Fruit fly (Drosophila melanogaster) whole organism, adult: ENCODE measurements around the gene CG4218.

Experiments used
- CG11617 ChIP-seq: fragments of 200-800 bp; sonication (Bioruptor generic); optimal IDR thresholded peaks from 2 replicates; lab custom pipeline; 2017; ENCODE audit warnings: mild to moderate bottlenecking, missing biosample characterization, missing genetic modification reagents, missing genetic modification characterization
- CG12768 ChIP-seq: fragments of 200-800 bp; sonication (Bioruptor generic); optimal IDR thresholded peaks from 2 replicates; lab custom pipeline; 2017; ENCODE audit warnings: missing biosample characterization, missing genetic modification characterization, mild to moderate bottlenecking, moderate library complexity, missing genetic modification reagents
- CG14711 ChIP-seq: fragments of 200-800 bp; sonication (Bioruptor generic); optimal IDR thresholded peaks from 2 replicates; lab custom pipeline; 2018; ENCODE audit warnings: missing biosample characterization, mild to moderate bottlenecking, missing genetic modification characterization, moderate library complexity
- CG1620 ChIP-seq: fragments of 200-800 bp; sonication (Bioruptor generic); optimal IDR thresholded peaks from 2 replicates; lab custom pipeline; 2016; ENCODE audit warnings: missing biosample characterization, missing genetic modification characterization
- CG33017 ChIP-seq: fragments of 200-800 bp; sonication (Bioruptor generic); optimal IDR thresholded peaks from 2 replicates; lab custom pipeline; 2018; ENCODE audit warnings: missing biosample characterization, mild to moderate bottlenecking, missing genetic modification characterization, moderate library complexity
- CG5204 ChIP-seq: fragments of 200-800 bp; sonication (Bioruptor generic); optimal IDR thresholded peaks from 2 replicates; lab custom pipeline; 2016; ENCODE audit warnings: missing biosample characterization, missing genetic modification characterization
- CG7045 ChIP-seq: fragments of 200-800 bp; sonication (Bioruptor generic); optimal IDR thresholded peaks from 2 replicates; lab custom pipeline; 2017; ENCODE audit warnings: missing biosample characterization, mild to moderate bottlenecking, missing genetic modification characterization
- CG7101 ChIP-seq: fragments of 200-800 bp; sonication (Bioruptor generic); optimal IDR thresholded peaks from 2 replicates; lab custom pipeline; 2018; ENCODE audit warnings: missing biosample characterization, mild to moderate bottlenecking, missing genetic modification characterization, moderate library complexity
- Clk ChIP-seq: fragments of 200-800 bp; sonication (Bioruptor generic); optimal IDR thresholded peaks from 2 replicates; lab custom pipeline; 2017; ENCODE audit warnings: missing biosample characterization, missing genetic modification characterization
- Crg-1 ChIP-seq: fragments of 200-800 bp; sonication (Bioruptor generic); optimal IDR thresholded peaks from 2 replicates; lab custom pipeline; 2016; ENCODE audit warnings: missing biosample characterization, missing genetic modification characterization
- Hr96 ChIP-seq: fragments of 200-800 bp; sonication (Bioruptor generic); optimal IDR thresholded peaks from 2 replicates; lab custom pipeline; 2016; ENCODE audit warnings: missing biosample characterization, missing genetic modification characterization
- Mnt ChIP-seq: fragments of 200-800 bp; sonication (Bioruptor generic); optimal IDR thresholded peaks from 2 replicates; lab custom pipeline; 2016; ENCODE audit warnings: missing biosample characterization, mild to moderate bottlenecking, missing genetic modification characterization
- bab1 ChIP-seq: fragments of 200-800 bp; sonication (Bioruptor generic); optimal IDR thresholded peaks from 3 replicates; lab custom pipeline; 2019; ENCODE audit warnings: missing biosample characterization, mild to moderate bottlenecking, missing genetic modification characterization, moderate library complexity
- cic ChIP-seq: fragments of 200-800 bp; sonication (Bioruptor generic); optimal IDR thresholded peaks from 2 replicates; lab custom pipeline; 2017; ENCODE audit warnings: missing biosample characterization, mild to moderate bottlenecking, missing genetic modification characterization, moderate library complexity
- cnc ChIP-seq, 2 experiments: fragments of >200 bp; optimal IDR thresholded peaks; 2 replicates each; lab custom pipeline; 2017
- kay ChIP-seq: fragments of 200-800 bp; sonication (Bioruptor generic); peaks from one replicate; lab custom pipeline; 2016; ENCODE audit warnings: missing biosample characterization, missing genetic modification characterization, borderline replicate concordance
- ovo ChIP-seq: fragments of 200-800 bp; sonication (Bioruptor generic); optimal IDR thresholded peaks from 2 replicates; lab custom pipeline; 2016; ENCODE audit warnings: missing biosample characterization, missing genetic modification characterization
- pad ChIP-seq: fragments of 200-800 bp; sonication (Bioruptor generic); optimal IDR thresholded peaks from 3 replicates; lab custom pipeline; 2017; ENCODE audit warnings: missing biosample characterization, missing genetic modification characterization, mild to moderate bottlenecking, moderate library complexity, missing genetic modification reagents
- tj ChIP-seq: fragments of 200-800 bp; sonication (Bioruptor generic); optimal IDR thresholded peaks from 3 replicates; lab custom pipeline; 2017; ENCODE audit warnings: missing biosample characterization, mild to moderate bottlenecking, missing genetic modification characterization, moderate library complexity
- toe ChIP-seq: fragments of 200-800 bp; sonication (Bioruptor generic); optimal IDR thresholded peaks from 2 replicates; lab custom pipeline; 2016; ENCODE audit warnings: missing biosample characterization, missing genetic modification characterization

Gene CG4218

DNA sequence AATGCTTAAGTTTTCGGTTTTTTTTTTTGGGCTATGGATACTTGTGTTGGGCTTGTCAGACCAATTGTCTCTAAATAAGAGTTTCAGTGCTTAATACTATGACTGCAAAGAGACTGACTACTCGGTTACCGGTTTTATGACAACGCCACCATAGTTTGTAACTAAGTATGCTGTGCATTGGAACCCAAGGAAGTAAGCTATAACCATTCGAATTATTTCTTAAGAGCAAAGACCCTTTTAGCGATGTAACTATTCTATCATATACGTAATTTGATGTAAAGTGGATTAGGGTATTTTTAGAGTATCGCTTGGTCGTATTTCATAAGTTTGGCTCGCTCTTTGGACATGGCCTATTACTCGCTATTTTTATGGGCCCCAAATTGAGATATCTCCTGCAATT is at the start of gene CG4218:
Gene CG4218 (minus strand): TSS at position 101 of the 400 bp plus-strand sequence.
- TF ChIP-seq CG5204 (GFP tag; lab: Kevin White, UChicago) (no peak), CG7101 (no peak), pad (GFP tag; lab: Kevin White, UChicago) (no peak), cic (GFP tag; lab: Kevin White, UChicago) (no peak), kay (GFP tag; lab: Kevin White, UChicago) (no peak)

DNA sequence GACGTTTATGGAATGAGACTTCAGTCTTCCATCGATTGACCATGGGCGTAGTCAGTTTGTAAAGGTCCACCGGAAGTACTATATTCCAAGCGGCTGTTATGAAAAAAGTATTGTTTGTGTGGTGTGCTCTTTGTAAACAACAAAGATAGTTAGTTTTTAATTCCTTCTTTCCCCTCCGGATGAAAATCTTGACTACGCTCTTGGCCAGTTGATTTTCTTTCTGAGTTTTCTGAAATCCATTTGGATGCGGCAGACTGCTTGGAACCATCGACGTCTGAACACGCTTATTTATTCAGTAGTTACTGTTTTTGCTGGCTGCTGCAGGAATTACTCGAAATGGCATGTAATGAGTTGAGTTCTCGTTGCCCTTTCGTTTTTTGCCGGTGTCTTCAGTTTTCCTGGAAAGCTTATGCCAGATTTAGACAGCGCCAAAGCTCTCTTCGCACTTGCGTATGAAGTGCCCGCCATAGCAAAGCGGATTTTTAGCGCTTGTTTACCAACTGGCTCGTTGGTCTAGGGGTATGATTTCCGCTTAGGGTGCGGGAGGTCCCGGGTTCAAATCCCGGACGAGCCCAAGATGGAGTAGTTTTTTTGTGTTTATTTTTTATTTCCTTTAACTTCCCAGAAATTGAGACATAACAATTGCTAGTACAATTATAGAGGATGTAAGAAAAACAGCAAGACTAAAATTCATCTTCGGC is 49.6 kb upstream of the CG4218 start:
- no peak for TF ChIP-seq CG5204 (GFP tag; lab: Kevin White, UChicago)
- TF ChIP-seq Hr96 = no peak
- no peak for TF ChIP-seq CG11617
- no peak for TF ChIP-seq CG7045 (GFP tag; lab: Kevin White, UChicago)
- TF ChIP-seq CG33017 = no peak
- no peak for TF ChIP-seq Clk
- no peak for TF ChIP-seq CG14711 (tag; lab: Kevin White, UChicago)
- no peak for TF ChIP-seq CG7101
- TF ChIP-seq tj (GFP tag; lab: Kevin White, UChicago) = no peak
- no peak for TF ChIP-seq ovo (GFP tag; lab: Kevin White, UChicago)
- TF ChIP-seq bab1 = no peak
- TF ChIP-seq cnc (optimal IDR thresholded peaks at IDR 0.05; lab: Kevin White, UChicago) = no peak
- no peak for TF ChIP-seq Mnt

dm6 chr2L:14588615-14589247 is 39.8 kb upstream of the CG4218 start:
- TF ChIP-seq Hr96 (no peak), CG5204 (GFP tag; lab: Kevin White, UChicago) (no peak), CG7101 (no peak), CG7045 (GFP tag; lab: Kevin White, UChicago) (no peak), CG1620 (no peak), CG14711 (tag; lab: Kevin White, UChicago) (no peak), Clk (no peak), Mnt (no peak), toe (GFP tag; lab: Kevin White, UChicago) (no peak), kay (GFP tag; lab: Kevin White, UChicago) (no peak), bab1 (no peak), Crg-1 (GFP tag; lab: Kevin White, UChicago) (no peak), cnc (optimal IDR thresholded peaks at IDR 0.05; lab: Kevin White, UChicago) (no peak), pad (GFP tag; lab: Kevin White, UChicago) (no peak), ovo (GFP tag; lab: Kevin White, UChicago) (no peak), CG12768 (GFP tag; lab: Kevin White, UChicago) (no peak), CG33017 (no peak), CG11617 (no peak)

DNA sequence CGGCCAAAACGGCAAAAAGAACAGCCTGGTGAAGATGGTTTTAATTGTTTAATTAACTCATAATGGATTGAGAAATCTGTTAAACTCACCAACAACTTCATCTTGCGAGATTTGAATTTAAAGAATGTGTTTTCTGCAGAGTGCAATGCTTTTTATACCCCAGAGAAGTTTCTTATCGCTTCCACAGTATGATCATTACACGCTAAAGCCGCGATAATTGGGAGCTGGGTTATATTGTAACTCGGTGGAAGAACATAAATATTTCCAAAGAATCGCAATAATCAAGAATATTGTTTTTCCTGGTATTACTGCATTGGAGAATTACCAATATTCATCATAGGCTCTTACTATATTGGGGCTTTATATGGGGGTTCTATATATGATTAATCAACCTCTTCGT is 39.2 kb upstream of the CG4218 start, which contains the start of gene CG42680:
Gene CG42680 (minus strand): TSS at position 101 of the 400 bp plus-strand sequence.
- TF ChIP-seq ovo (GFP tag; lab: Kevin White, UChicago) (no peak), CG5204 (GFP tag; lab: Kevin White, UChicago) (no peak), CG14711 (tag; lab: Kevin White, UChicago) (no peak), CG7101 (no peak), Mnt (no peak), tj (GFP tag; lab: Kevin White, UChicago) (no peak), CG33017 (no peak), Hr96 (no peak), Crg-1 (GFP tag; lab: Kevin White, UChicago) (no peak), Clk (no peak), toe (GFP tag; lab: Kevin White, UChicago) (no peak)

DNA sequence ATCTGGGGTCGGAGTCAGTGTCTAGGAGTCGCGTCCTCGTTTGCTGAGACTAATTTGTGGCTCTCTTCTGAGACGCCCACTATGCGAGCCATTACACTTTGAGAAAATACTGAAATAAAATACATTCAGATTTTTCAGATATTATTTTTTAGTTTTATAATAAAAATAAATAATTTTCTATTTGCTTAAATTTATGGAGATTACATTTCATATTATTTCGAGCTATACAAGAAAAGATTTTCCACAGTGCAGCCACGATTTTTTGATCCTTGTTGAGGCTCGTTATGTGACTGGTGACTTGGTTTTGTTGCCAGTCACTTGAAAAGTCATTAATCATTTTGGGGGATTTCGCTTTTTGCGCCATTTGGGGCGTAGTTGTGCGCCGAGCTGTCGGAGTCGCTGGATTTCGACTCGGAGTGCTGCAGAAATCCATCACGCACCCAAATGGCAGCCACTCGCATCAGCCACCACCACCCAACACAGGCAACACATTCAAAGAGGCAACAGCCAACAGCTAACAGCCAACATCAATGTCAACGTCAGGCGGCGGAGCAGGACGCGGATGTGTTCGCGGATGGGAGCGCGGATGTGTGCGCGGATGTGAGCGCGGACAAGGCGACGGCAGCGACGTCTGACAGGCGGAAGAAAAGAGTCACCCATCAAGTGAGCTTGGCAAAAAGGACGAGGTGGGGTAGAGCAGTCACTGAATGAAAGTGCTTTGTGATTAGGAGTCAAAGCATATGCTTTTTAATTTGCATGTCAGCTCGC is 38.0 kb upstream of the CG4218 start:
- no peak for TF ChIP-seq CG5204 (GFP tag; lab: Kevin White, UChicago)
- no peak for TF ChIP-seq Hr96
- no peak for TF ChIP-seq CG33017
- no peak for TF ChIP-seq CG7101
- no peak for TF ChIP-seq pad (GFP tag; lab: Kevin White, UChicago)
- no peak for TF ChIP-seq kay (GFP tag; lab: Kevin White, UChicago)
- no peak for TF ChIP-seq Clk

dm6 chr2L:14580693-14581572 is 32.0 kb upstream of the CG4218 start:
- TF ChIP-seq kay (GFP tag; lab: Kevin White, UChicago) = peak; percentile 40
- TF ChIP-seq CG11617 = no peak
